Worm (Caenorhabditis elegans): ENCODE results near the gene plc-4.

The plc-4 gene

ce11 chrIV:7507841-7508509 lies 4.5 kb downstream of the plc-4 start, which contains the start of the genes vdac-1 and R05G6.5 (continued):
- TF ChIP-seq snpc-3.4 (tag; optimal IDR thresholded peaks at IDR 0.05) (no peak), B0035.1 (tag; optimal IDR thresholded peaks at IDR 0.05) (no peak), nhr-120 (GFP tag; IDR thresholded peaks at IDR 0.05) (no peak), ama-1 (optimal IDR thresholded peaks at IDR 0.05) (no peak), ama-1 (GFP tag; optimal IDR thresholded peaks at IDR 0.05) (no peak), B0261.1 (tag; optimal IDR thresholded peaks at IDR 0.05) (no peak), hlh-26 (GFP tag; conservative IDR thresholded peaks at IDR 0.05) (no peak), athp-1 (tag; optimal IDR thresholded peaks at IDR 0.05) (peak; percentile 38), Y95B8A.8 (GFP tag; IDR thresholded peaks at IDR 0.05) (peak; percentile 76), egrh-3 (GFP tag; IDR thresholded peaks at IDR 0.05) (0 out of 2 replicates have a peak, but pooled peaks have one; percentile 8), tbp1 (GFP tag; optimal IDR thresholded peaks at IDR 0.05) (peak; percentile 55), madf-6 (GFP tag; IDR thresholded peaks at IDR 0.05) (peak; percentile 45; the same call in 1 of the 2 replicates), ztf-22 (GFP tag; optimal IDR thresholded peaks at IDR 0.05) (no peak), attf-5 (GFP tag; optimal IDR thresholded peaks at IDR 0.05) (peak; percentile 80)

DNA sequence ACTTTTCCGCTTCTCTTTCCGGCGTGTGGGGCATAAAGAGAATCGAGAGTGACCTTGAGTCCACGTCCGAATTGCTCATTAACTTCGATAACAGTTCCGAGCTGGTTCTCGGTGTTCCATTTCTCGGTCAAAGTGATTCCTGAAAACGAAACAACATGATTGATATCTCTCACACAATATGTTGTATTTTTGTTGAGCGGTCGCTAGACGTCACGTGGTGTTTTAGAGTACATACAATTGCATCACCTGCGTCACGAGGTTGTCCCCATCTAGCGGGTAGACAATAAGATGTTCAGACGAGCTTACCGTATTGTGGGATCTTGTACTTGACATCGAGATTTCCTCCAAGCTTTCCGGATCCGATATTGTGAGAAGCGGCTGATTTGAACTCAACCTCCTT lies 5.2 kb downstream of the plc-4 start:
- TF ChIP-seq Y67H2A.10 (GFP tag; conservative IDR thresholded peaks at IDR 0.05): 0 out of 2 replicates have a peak, but pooled peaks have one; percentile 51
- TF ChIP-seq ztf-3 (GFP tag; optimal IDR thresholded peaks at IDR 0.05): no peak
- peak; percentile 21 for TF ChIP-seq lin-54 (GFP tag; optimal IDR thresholded peaks at IDR 0.05)
- no peak for TF ChIP-seq cebp-1 (GFP tag; IDR thresholded peaks at IDR 0.05)
- TF ChIP-seq cebp-1 (tag; optimal IDR thresholded peaks at IDR 0.05): peak; percentile 57
- TF ChIP-seq zfh-2 (GFP tag; conservative IDR thresholded peaks at IDR 0.05): no peak
- TF ChIP-seq nfyb-1 (GFP tag; IDR thresholded peaks at IDR 0.05): no peak
- TF ChIP-seq Y53G8AR.9 (GFP tag; conservative IDR thresholded peaks at IDR 0.05): peak; percentile 47; the same call in 1 of the 2 replicates
- TF ChIP-seq madf-3 (GFP tag; IDR thresholded peaks at IDR 0.05): 0 out of 2 replicates have a peak, but pooled peaks have one; percentile 54
- peak; percentile 35 for TF ChIP-seq lin-40 (tag; optimal IDR thresholded peaks at IDR 0.05)
- peak; percentile 37; the same call in 1 of the 2 replicates for TF ChIP-seq pbrm-1 (GFP tag; IDR thresholded peaks at IDR 0.05)
- TF ChIP-seq ceh-40 (GFP tag; IDR thresholded peaks at IDR 0.05): 0 out of 2 replicates have a peak, but pooled peaks have one; percentile 62
- TF ChIP-seq sptf-2 (GFP tag; optimal IDR thresholded peaks at IDR 0.05): peak; percentile 0
- TF ChIP-seq ZK185.1 (tag; optimal IDR thresholded peaks at IDR 0.05; ENCODE audit: poor library complexity, severe bottlenecking): peak; percentile 54

ce11 chrIV:7506711-7507110 lies 5.8 kb downstream of the plc-4 start:
- 0 out of 2 replicates have a peak, but pooled peaks have one; percentile 6 for TF ChIP-seq hmg-1.2 (GFP tag; IDR thresholded peaks at IDR 0.05)
- 0 out of 2 replicates have a peak, but pooled peaks have one; percentile 9 for TF ChIP-seq madf-6 (GFP tag; IDR thresholded peaks at IDR 0.05)
- TF ChIP-seq Y53G8AR.9 (GFP tag; conservative IDR thresholded peaks at IDR 0.05): 0 out of 2 replicates have a peak, but pooled peaks have one; percentile 46
- TF ChIP-seq ztf-18 (tag; optimal IDR thresholded peaks at IDR 0.05): no peak
- 0 out of 2 replicates have a peak, but pooled peaks have one; percentile 25 for TF ChIP-seq pbrm-1 (GFP tag; IDR thresholded peaks at IDR 0.05)
- no peak for TF ChIP-seq attf-6 (GFP tag; IDR thresholded peaks at IDR 0.05)
- TF ChIP-seq ets-4 (GFP tag; optimal IDR thresholded peaks at IDR 0.05): peak; percentile 5

- TF ChIP-seq snpc-1.1 (tag; optimal IDR thresholded peaks at IDR 0.05; ENCODE audit: insufficient read depth) (no peak), F37B4.10 (GFP tag; IDR thresholded peaks at IDR 0.05) (no peak), dox-1 (GFP tag; IDR thresholded peaks at IDR 0.05) (no peak), ztf-18 (tag; optimal IDR thresholded peaks at IDR 0.05) (no peak), atf-7 (tag; optimal IDR thresholded peaks at IDR 0.05) (no peak), snpc-4 (GFP tag; optimal IDR thresholded peaks at IDR 0.05) (no peak), snpc-4 (tag; optimal IDR thresholded peaks at IDR 0.05) (peak in 2 of 4 experiments; percentile 35 to 47), pbrm-1 (GFP tag; IDR thresholded peaks at IDR 0.05) (peak; percentile 61; the same call in 1 of the 2 replicates), B0336.3 (GFP tag; IDR thresholded peaks at IDR 0.05) (peak; percentile 86), attf-3 (GFP tag; conservative IDR thresholded peaks at IDR 0.05) (peak; percentile 25; the same call in 1 of the 2 replicates), mcd-1 (GFP tag; IDR thresholded peaks at IDR 0.05) (no peak; the same call in none of the 2 replicates), C06A6.2 (GFP tag; conservative IDR thresholded peaks at IDR 0.05) (peak; percentile 48; the same call in 1 of the 2 replicates), madf-8 (GFP tag; conservative IDR thresholded peaks at IDR 0.05) (no peak)
Measured at ce11 chrIV:7505866-7506488, 6.5 kb downstream of the plc-4 start.

Data from whole organism, young adult.